Fruit fly (Drosophila melanogaster) whole organism, adult: ENCODE measurements around the gene smal.

Experiments used
- CG11617 ChIP-seq: fragments of 200-800 bp; sonication (Bioruptor generic); optimal IDR thresholded peaks from 2 replicates; lab custom pipeline; 2017; ENCODE audit warnings: mild to moderate bottlenecking, missing biosample characterization, missing genetic modification reagents, missing genetic modification characterization
- CG12768 ChIP-seq: fragments of 200-800 bp; sonication (Bioruptor generic); optimal IDR thresholded peaks from 2 replicates; lab custom pipeline; 2017; ENCODE audit warnings: missing biosample characterization, missing genetic modification characterization, mild to moderate bottlenecking, moderate library complexity, missing genetic modification reagents
- CG14711 ChIP-seq: fragments of 200-800 bp; sonication (Bioruptor generic); optimal IDR thresholded peaks from 2 replicates; lab custom pipeline; 2018; ENCODE audit warnings: missing biosample characterization, mild to moderate bottlenecking, missing genetic modification characterization, moderate library complexity
- CG1620 ChIP-seq: fragments of 200-800 bp; sonication (Bioruptor generic); optimal IDR thresholded peaks from 2 replicates; lab custom pipeline; 2016; ENCODE audit warnings: missing biosample characterization, missing genetic modification characterization
- CG33017 ChIP-seq: fragments of 200-800 bp; sonication (Bioruptor generic); optimal IDR thresholded peaks from 2 replicates; lab custom pipeline; 2018; ENCODE audit warnings: missing biosample characterization, mild to moderate bottlenecking, missing genetic modification characterization, moderate library complexity
- CG5204 ChIP-seq: fragments of 200-800 bp; sonication (Bioruptor generic); optimal IDR thresholded peaks from 2 replicates; lab custom pipeline; 2016; ENCODE audit warnings: missing biosample characterization, missing genetic modification characterization
- CG7045 ChIP-seq: fragments of 200-800 bp; sonication (Bioruptor generic); optimal IDR thresholded peaks from 2 replicates; lab custom pipeline; 2017; ENCODE audit warnings: missing biosample characterization, mild to moderate bottlenecking, missing genetic modification characterization
- CG7101 ChIP-seq: fragments of 200-800 bp; sonication (Bioruptor generic); optimal IDR thresholded peaks from 2 replicates; lab custom pipeline; 2018; ENCODE audit warnings: missing biosample characterization, mild to moderate bottlenecking, missing genetic modification characterization, moderate library complexity
- Clk ChIP-seq: fragments of 200-800 bp; sonication (Bioruptor generic); optimal IDR thresholded peaks from 2 replicates; lab custom pipeline; 2017; ENCODE audit warnings: missing biosample characterization, missing genetic modification characterization
- Crg-1 ChIP-seq: fragments of 200-800 bp; sonication (Bioruptor generic); optimal IDR thresholded peaks from 2 replicates; lab custom pipeline; 2016; ENCODE audit warnings: missing biosample characterization, missing genetic modification characterization
- Hr96 ChIP-seq: fragments of 200-800 bp; sonication (Bioruptor generic); optimal IDR thresholded peaks from 2 replicates; lab custom pipeline; 2016; ENCODE audit warnings: missing biosample characterization, missing genetic modification characterization
- Mnt ChIP-seq: fragments of 200-800 bp; sonication (Bioruptor generic); optimal IDR thresholded peaks from 2 replicates; lab custom pipeline; 2016; ENCODE audit warnings: missing biosample characterization, mild to moderate bottlenecking, missing genetic modification characterization
- bab1 ChIP-seq: fragments of 200-800 bp; sonication (Bioruptor generic); optimal IDR thresholded peaks from 3 replicates; lab custom pipeline; 2019; ENCODE audit warnings: missing biosample characterization, mild to moderate bottlenecking, missing genetic modification characterization, moderate library complexity
- cic ChIP-seq: fragments of 200-800 bp; sonication (Bioruptor generic); optimal IDR thresholded peaks from 2 replicates; lab custom pipeline; 2017; ENCODE audit warnings: missing biosample characterization, mild to moderate bottlenecking, missing genetic modification characterization, moderate library complexity
- cnc ChIP-seq, 2 experiments: fragments of >200 bp; optimal IDR thresholded peaks; 2 replicates each; lab custom pipeline; 2017
- kay ChIP-seq: fragments of 200-800 bp; sonication (Bioruptor generic); peaks from one replicate; lab custom pipeline; 2016; ENCODE audit warnings: missing biosample characterization, missing genetic modification characterization, borderline replicate concordance
- ovo ChIP-seq: fragments of 200-800 bp; sonication (Bioruptor generic); optimal IDR thresholded peaks from 2 replicates; lab custom pipeline; 2016; ENCODE audit warnings: missing biosample characterization, missing genetic modification characterization
- pad ChIP-seq: fragments of 200-800 bp; sonication (Bioruptor generic); optimal IDR thresholded peaks from 3 replicates; lab custom pipeline; 2017; ENCODE audit warnings: missing biosample characterization, missing genetic modification characterization, mild to moderate bottlenecking, moderate library complexity, missing genetic modification reagents
- tj ChIP-seq: fragments of 200-800 bp; sonication (Bioruptor generic); optimal IDR thresholded peaks from 3 replicates; lab custom pipeline; 2017; ENCODE audit warnings: missing biosample characterization, mild to moderate bottlenecking, missing genetic modification characterization, moderate library complexity
- toe ChIP-seq: fragments of 200-800 bp; sonication (Bioruptor generic); optimal IDR thresholded peaks from 2 replicates; lab custom pipeline; 2016; ENCODE audit warnings: missing biosample characterization, missing genetic modification characterization

smal gene

DNA sequence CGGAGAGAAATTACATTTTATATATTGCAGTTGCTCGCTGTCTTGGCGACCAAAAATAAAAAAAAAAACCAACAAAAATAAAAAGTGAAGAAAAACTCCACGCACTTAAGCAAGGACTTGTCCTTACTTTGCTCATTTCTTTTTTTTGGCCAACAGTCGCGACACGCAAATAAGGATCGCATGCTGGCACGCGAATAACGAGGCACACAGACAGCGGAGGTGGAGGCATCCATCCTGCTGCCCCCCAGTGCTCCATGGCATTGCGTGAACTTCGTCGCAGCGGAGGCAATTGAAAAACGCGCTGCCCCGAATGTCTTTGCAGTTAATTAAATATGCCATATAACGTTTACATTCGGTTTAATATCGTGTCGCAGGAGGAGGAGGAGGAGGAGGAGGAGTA, 20.6 kb downstream of the smal start:
- TF ChIP-seq tj: no peak
- TF ChIP-seq Hr96 (GFP tag; lab: Kevin White, UChicago): no peak
- no peak for TF ChIP-seq bab1 (GFP tag; lab: Kevin White, UChicago)
- TF ChIP-seq CG7101 (tag; lab: Kevin White, UChicago): no peak
- TF ChIP-seq kay (GFP tag; lab: Kevin White, UChicago): no peak
- TF ChIP-seq pad: no peak
- no peak for TF ChIP-seq CG33017 (tag; lab: Kevin White, UChicago)
- TF ChIP-seq Clk (GFP tag; lab: Kevin White, UChicago): no peak
- TF ChIP-seq CG1620: no peak
- TF ChIP-seq Crg-1: no peak
- no peak for TF ChIP-seq cic
- no peak for TF ChIP-seq CG7045

DNA sequence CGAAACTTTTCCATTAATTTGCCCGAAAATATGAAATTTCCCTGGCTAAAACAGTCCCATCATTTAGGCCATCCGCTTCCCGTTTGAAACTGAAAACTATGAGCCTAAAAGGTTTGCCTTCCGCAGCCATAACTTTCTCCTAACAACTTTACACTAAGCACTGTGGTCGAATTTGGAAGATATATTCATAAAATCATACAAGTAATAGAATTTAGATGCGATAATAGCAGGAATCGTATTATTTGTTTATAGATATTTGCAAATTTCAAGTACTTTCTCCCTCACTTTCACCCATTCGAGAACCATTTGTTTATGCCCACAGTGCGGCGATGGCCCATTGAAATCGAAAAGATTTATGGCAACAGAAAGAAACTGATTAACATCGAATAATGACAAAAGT, 22.5 kb downstream of the smal start:
- TF ChIP-seq Mnt: no peak
- TF ChIP-seq CG5204 (GFP tag; lab: Kevin White, UChicago): no peak
- no peak for TF ChIP-seq Clk (GFP tag; lab: Kevin White, UChicago)
- no peak for TF ChIP-seq kay (GFP tag; lab: Kevin White, UChicago)
- TF ChIP-seq ovo: no peak
- TF ChIP-seq CG7045: no peak
- TF ChIP-seq Crg-1: no peak
- no peak for TF ChIP-seq CG11617
- no peak for TF ChIP-seq CG1620
- TF ChIP-seq CG7101 (tag; lab: Kevin White, UChicago): no peak
- TF ChIP-seq pad: no peak
- no peak for TF ChIP-seq bab1 (GFP tag; lab: Kevin White, UChicago)
- TF ChIP-seq CG12768: no peak
- TF ChIP-seq toe: no peak
- TF ChIP-seq CG14711: no peak
- TF ChIP-seq cnc (optimal IDR thresholded peaks at IDR 0.05; lab: Kevin White, UChicago): no peak
- TF ChIP-seq cic: no peak
- TF ChIP-seq CG33017 (tag; lab: Kevin White, UChicago): no peak
- TF ChIP-seq Hr96 (GFP tag; lab: Kevin White, UChicago): no peak
- TF ChIP-seq tj: no peak

DNA sequence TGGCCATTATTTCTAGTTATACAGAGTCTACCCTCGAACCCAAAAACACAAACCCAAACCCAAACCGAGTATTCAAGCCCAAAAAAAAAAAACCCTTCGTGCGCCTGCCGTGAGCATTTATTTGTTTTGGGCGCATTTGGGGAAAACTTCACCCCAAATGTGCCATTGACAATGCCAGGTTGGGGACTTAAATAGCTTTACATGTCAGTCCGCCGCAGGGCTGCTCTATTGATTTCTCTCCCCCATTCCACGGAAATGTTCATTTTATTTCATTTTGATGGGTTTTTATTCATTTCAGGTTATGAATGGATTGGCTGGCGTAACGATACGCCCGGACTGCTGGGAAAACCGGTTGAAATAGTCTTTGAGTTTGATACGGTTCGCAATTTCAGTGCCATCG, 23.9 kb downstream of the smal start:
- TF ChIP-seq toe (no peak), cnc (optimal IDR thresholded peaks at IDR 0.05; lab: Kevin White, UChicago) (no peak), Clk (GFP tag; lab: Kevin White, UChicago) (no peak), bab1 (GFP tag; lab: Kevin White, UChicago) (no peak), pad (no peak), ovo (no peak)

DNA sequence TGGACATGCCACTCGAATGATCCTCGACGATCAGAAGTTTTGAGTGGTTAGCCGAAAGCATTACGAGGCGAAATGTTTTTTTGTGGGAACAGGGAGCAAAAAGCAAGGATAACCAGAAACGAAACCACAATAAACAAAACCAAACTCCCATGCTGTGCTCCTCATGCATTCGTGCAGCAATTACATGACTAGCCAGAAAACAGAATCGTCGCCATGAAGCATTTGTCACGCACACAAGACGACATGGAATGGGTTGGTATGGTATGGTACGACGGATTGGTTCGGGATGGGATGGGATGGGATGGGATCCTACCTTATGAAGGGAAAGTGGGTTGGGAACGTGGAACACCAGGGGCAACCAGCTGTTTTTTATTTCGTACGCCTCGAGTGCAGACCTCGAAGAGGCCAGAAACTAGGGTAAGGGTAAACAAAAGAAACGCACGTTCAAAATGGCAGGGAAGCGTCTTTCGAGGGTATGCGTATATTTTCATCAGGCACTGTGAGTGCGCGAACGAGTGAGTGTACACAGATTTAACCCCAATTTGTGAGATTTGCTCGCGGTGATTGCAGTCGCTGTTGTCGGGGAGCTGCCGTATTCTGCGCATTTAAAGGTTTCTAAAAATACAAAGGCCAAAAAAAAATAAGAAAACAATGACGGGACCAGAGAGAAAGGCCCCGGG, 25.8 kb downstream of the smal start:
- TF ChIP-seq Crg-1 (no peak), Hr96 (GFP tag; lab: Kevin White, UChicago) (no peak), CG5204 (GFP tag; lab: Kevin White, UChicago) (no peak), cic (no peak), ovo (no peak), Mnt (no peak), CG7101 (tag; lab: Kevin White, UChicago) (no peak), toe (no peak), CG1620 (no peak), bab1 (GFP tag; lab: Kevin White, UChicago) (no peak), kay (GFP tag; lab: Kevin White, UChicago) (no peak), cnc (optimal IDR thresholded peaks at IDR 0.05; lab: Kevin White, UChicago) (no peak), CG14711 (no peak), tj (no peak), CG12768 (no peak), pad (no peak), CG7045 (no peak), CG33017 (tag; lab: Kevin White, UChicago) (no peak)

DNA sequence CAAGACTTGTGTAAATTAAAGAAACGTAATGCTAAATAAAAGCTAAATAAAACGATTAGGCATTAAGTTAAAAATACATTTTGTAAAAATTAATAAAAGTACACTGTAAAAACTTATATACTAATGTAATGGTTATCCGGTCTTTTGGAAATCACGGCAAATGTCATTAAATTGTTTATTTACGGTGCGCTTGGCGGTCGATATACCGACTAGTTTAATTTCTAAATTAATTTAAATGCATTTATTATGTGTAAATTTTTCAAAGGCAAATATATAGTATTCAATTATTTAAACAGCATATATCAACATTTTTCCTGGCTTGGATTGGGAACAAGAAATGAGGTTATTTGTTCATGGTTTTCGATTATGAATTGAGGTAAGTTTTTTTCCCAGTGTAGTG, 31.9 kb downstream of the smal start:
- TF ChIP-seq Crg-1 (no peak), CG12768 (no peak), CG14711 (no peak), Hr96 (GFP tag; lab: Kevin White, UChicago) (no peak), CG7045 (no peak), cnc (optimal IDR thresholded peaks at IDR 0.05; lab: Kevin White, UChicago) (no peak), CG11617 (no peak), Mnt (no peak), CG7101 (tag; lab: Kevin White, UChicago) (no peak), tj (no peak), ovo (no peak), pad (no peak), toe (no peak), bab1 (GFP tag; lab: Kevin White, UChicago) (no peak), CG5204 (GFP tag; lab: Kevin White, UChicago) (no peak), CG1620 (no peak), CG33017 (tag; lab: Kevin White, UChicago) (no peak), kay (GFP tag; lab: Kevin White, UChicago) (no peak)

dm6 chr2L:6211555-6211954, 32.6 kb downstream of the smal start:
- TF ChIP-seq bab1 (GFP tag; lab: Kevin White, UChicago): no peak
- no peak for TF ChIP-seq CG12768
- TF ChIP-seq Clk (GFP tag; lab: Kevin White, UChicago): no peak
- TF ChIP-seq CG14711: no peak
- no peak for TF ChIP-seq CG33017 (tag; lab: Kevin White, UChicago)
- TF ChIP-seq CG11617: no peak
- TF ChIP-seq CG1620: no peak

- TF ChIP-seq ovo (no peak), pad (no peak), Hr96 (GFP tag; lab: Kevin White, UChicago) (no peak), CG7101 (tag; lab: Kevin White, UChicago) (no peak), CG5204 (GFP tag; lab: Kevin White, UChicago) (no peak), cic (no peak), Mnt (no peak), toe (no peak), CG7045 (no peak), CG14711 (no peak), Crg-1 (no peak)
Observed at dm6 chr2L:6213505-6213904, 34.6 kb downstream of the smal start.
